Worm (Caenorhabditis elegans) whole organism, L1 larva: ENCODE measurements around the gene col-174.

Source experiments
- C04F5.9 ChIP-seq: sonication (generic microtip); optimal IDR thresholded peaks from 2 replicates; lab custom pipeline; 2016; ENCODE audit warnings: missing genetic modification characterization, missing compliant biosample characterization
- C16A3.4 ChIP-seq: fragments of 150-350 bp; optimal IDR thresholded peaks from 2 replicates; lab custom pipeline; 2014; ENCODE audit warnings: missing biosample characterization, missing genetic modification characterization
- F16B12.6 ChIP-seq: fragments of 150-350 bp; optimal IDR thresholded peaks from 2 replicates; lab custom pipeline; 2014; ENCODE audit warnings: missing biosample characterization, missing genetic modification characterization
- aha-1 ChIP-seq: fragments of 150-350 bp; optimal IDR thresholded peaks from 2 replicates; lab custom pipeline; 2014; ENCODE audit warnings: missing biosample characterization, missing genetic modification characterization
- aly-2 ChIP-seq: fragments of 150-350 bp; optimal IDR thresholded peaks from 2 replicates; lab custom pipeline; 2014; ENCODE audit warnings: missing biosample characterization, missing genetic modification characterization
- ama-1 ChIP-seq: fragments of 150-350 bp; optimal IDR thresholded peaks from 2 replicates; lab custom pipeline; 2014
- blmp-1 ChIP-seq: fragments of 150-350 bp; optimal IDR thresholded peaks from 2 replicates; lab custom pipeline; 2014; ENCODE audit warnings: missing biosample characterization, missing genetic modification characterization
- ceh-63 ChIP-seq: fragments of 200-800 bp; sonication (Bioruptor generic); optimal IDR thresholded peaks from 2 replicates; lab custom pipeline; 2018; ENCODE audit warnings: mild to moderate bottlenecking, missing genetic modification characterization, missing compliant biosample characterization
- ceh-82 ChIP-seq, 3 experiments: fragments of 150-350 bp in 1 of 3; sonication (generic microtip) in 2 of 3; optimal IDR thresholded peaks; 2 replicates each; lab custom pipeline; 2014 to 2017; ENCODE audit warnings: missing biosample characterization in 3 of 3, missing genetic modification characterization in 3 of 3
- ceh-88 ChIP-seq: fragments of 200-800 bp; sonication (Bioruptor generic); IDR thresholded peaks from 2 replicates; pipeline ENCODE4 v1.3.6; 2022; ENCODE audit warnings: missing genetic modification characterization, missing compliant biosample characterization
- ces-1 ChIP-seq: fragments of 150-350 bp; optimal IDR thresholded peaks from 2 replicates; lab custom pipeline; 2014; ENCODE audit warnings: missing biosample characterization, missing genetic modification reagents, missing genetic modification characterization
- dsc-1 ChIP-seq: sonication (generic microtip); optimal IDR thresholded peaks from 2 replicates; lab custom pipeline; 2016; ENCODE audit warnings: mild to moderate bottlenecking, missing genetic modification characterization, missing compliant biosample characterization
- efl-1 ChIP-seq, 4 experiments: fragments of 150-350 bp; optimal IDR thresholded peaks in 3 of 4; peaks in 1 of 4; 1 replicate in 1 of 4; 2 replicates in 3 of 4; lab custom pipeline; 2014; ENCODE audit warnings: missing biosample characterization in 2 of 4, missing genetic modification characterization in 2 of 4, missing genetic modification reagents in 2 of 4
- egl-13 ChIP-seq: sonication (generic microtip); optimal IDR thresholded peaks from 2 replicates; lab custom pipeline; 2016; ENCODE audit warnings: missing genotype, missing genetic modification reagents, missing genetic modification characterization, missing compliant biosample characterization
- egl-27 ChIP-seq, 2 experiments: fragments of 150-350 bp in 1 of 2; sonication (generic microtip); optimal IDR thresholded peaks; 3 replicates each; lab custom pipeline; 2017 to 2018; ENCODE audit warnings: missing biosample characterization in 2 of 2, missing genetic modification characterization in 2 of 2, missing genetic modification reagents in 2 of 2
- elt-3 ChIP-seq, 6 experiments: fragments of 150-350 bp in 1 of 6; sonication (generic microtip); optimal IDR thresholded peaks; 2 replicates each; lab custom pipeline; 2017 to 2018; ENCODE audit warnings: missing biosample characterization in 6 of 6, missing genetic modification characterization in 6 of 6, inconsistent platforms in 1 of 6
- ets-5 ChIP-seq: fragments of 200-800 bp; sonication (Bioruptor generic); IDR thresholded peaks from 2 replicates; pipeline ENCODE4 v1.3.6; 2022; ENCODE audit warnings: missing genetic modification characterization, missing compliant biosample characterization
- fkh-10 ChIP-seq: sonication (generic microtip); optimal IDR thresholded peaks from 2 replicates; lab custom pipeline; 2017; ENCODE audit warnings: missing biosample characterization, missing genetic modification reagents, missing genetic modification characterization
- fkh-8 ChIP-seq: sonication (generic microtip); optimal IDR thresholded peaks from 2 replicates; lab custom pipeline; 2016; ENCODE audit warnings: mild to moderate bottlenecking, missing genetic modification characterization, missing compliant biosample characterization
- grh-1 ChIP-seq: fragments of 200-800 bp; sonication (Bioruptor generic); IDR thresholded peaks from 2 replicates; pipeline ENCODE4 v1.3.6; 2022; ENCODE audit warnings: missing genetic modification reagents, missing genetic modification characterization, missing compliant biosample characterization
- hpl-2 ChIP-seq: fragments of 150-350 bp; optimal IDR thresholded peaks from 2 replicates; lab custom pipeline; 2014; ENCODE audit warnings: missing biosample characterization, missing genetic modification reagents, missing genetic modification characterization
- irx-1 ChIP-seq: sonication (generic microtip); optimal IDR thresholded peaks from 2 replicates; lab custom pipeline; 2016; ENCODE audit warnings: missing genetic modification characterization, missing compliant biosample characterization
- isw-1 ChIP-seq: fragments of 200-800 bp; sonication (Bioruptor generic); IDR thresholded peaks from 2 replicates; pipeline ENCODE4 v1.3.6; 2022; ENCODE audit warnings: missing genetic modification characterization, missing compliant biosample characterization
- lin-13 ChIP-seq: fragments of 150-350 bp; optimal IDR thresholded peaks from 2 replicates; lab custom pipeline; 2014; ENCODE audit warnings: missing biosample characterization, missing genetic modification reagents, missing genetic modification characterization
- lin-14 ChIP-seq: fragments of 200-800 bp; sonication (Bioruptor generic); optimal IDR thresholded peaks from 2 replicates; lab custom pipeline; 2018; ENCODE audit warnings: mild to moderate bottlenecking, missing genetic modification characterization, moderate library complexity, missing compliant biosample characterization
- lin-35 ChIP-seq, 2 experiments: fragments of 150-350 bp; optimal IDR thresholded peaks; 2 replicates each; lab custom pipeline; 2014; ENCODE audit warnings: missing biosample characterization in 2 of 2, missing genetic modification characterization in 2 of 2, missing genetic modification reagents in 2 of 2
- lin-39 ChIP-seq: fragments of 150-350 bp; optimal IDR thresholded peaks from 2 replicates; lab custom pipeline; 2014; ENCODE audit warnings: missing biosample characterization, missing genetic modification reagents, missing genetic modification characterization
- mab-9 ChIP-seq: fragments of 200-800 bp; sonication (Bioruptor generic); IDR thresholded peaks from 2 replicates; pipeline ENCODE4 v1.3.6; 2022; ENCODE audit warnings: missing genetic modification reagents, missing genetic modification characterization, missing compliant biosample characterization
- mef-2 ChIP-seq: fragments of 150-350 bp; optimal IDR thresholded peaks from 2 replicates; lab custom pipeline; 2014; ENCODE audit warnings: missing biosample characterization, missing genetic modification characterization
- nhr-12 ChIP-seq: sonication (generic microtip); optimal IDR thresholded peaks from 2 replicates; lab custom pipeline; 2017; ENCODE audit warnings: missing biosample characterization, missing genetic modification characterization
- nhr-19 ChIP-seq: fragments of 200-800 bp; sonication (Bioruptor generic); conservative IDR thresholded peaks from 2 replicates; pipeline ENCODE4 v1.3.6; 2022; ENCODE audit warnings: missing genetic modification characterization, missing compliant biosample characterization
- nhr-20 ChIP-seq: sonication (generic microtip); optimal IDR thresholded peaks from 2 replicates; lab custom pipeline; 2016; ENCODE audit warnings: mild to moderate bottlenecking, missing genetic modification characterization, missing compliant biosample characterization
- nhr-47 ChIP-seq: sonication (generic microtip); optimal IDR thresholded peaks from 2 replicates; lab custom pipeline; 2016; ENCODE audit warnings: mild to moderate bottlenecking, missing genetic modification characterization, moderate library complexity, missing compliant biosample characterization
- nhr-71 ChIP-seq: sonication (generic microtip); optimal IDR thresholded peaks from 2 replicates; lab custom pipeline; 2016; ENCODE audit warnings: mild to moderate bottlenecking, missing genetic modification characterization, moderate library complexity, missing compliant biosample characterization
- nhr-76 ChIP-seq: sonication (generic microtip); optimal IDR thresholded peaks from 2 replicates; lab custom pipeline; 2017; ENCODE audit warnings: missing biosample characterization, missing genetic modification characterization
- nhr-77 ChIP-seq: fragments of 150-350 bp; optimal IDR thresholded peaks from 2 replicates; lab custom pipeline; 2014; ENCODE audit warnings: missing biosample characterization, missing genetic modification characterization
- nhr-85 ChIP-seq: sonication (generic microtip); peaks from one replicate; lab custom pipeline; 2016; ENCODE audit warnings: missing genetic modification characterization, inconsistent platforms, missing compliant biosample characterization
- nhr-90 ChIP-seq: sonication (generic microtip); optimal IDR thresholded peaks from 2 replicates; lab custom pipeline; 2016; ENCODE audit warnings: mild to moderate bottlenecking, missing genetic modification characterization, missing compliant biosample characterization; ENCODE audit not compliant: poor library complexity
- rnt-1 ChIP-seq: sonication (generic microtip); optimal IDR thresholded peaks from 2 replicates; lab custom pipeline; 2016; ENCODE audit warnings: mild to moderate bottlenecking, missing genetic modification characterization, moderate library complexity, missing compliant biosample characterization
- skn-1 ChIP-seq: fragments of 150-350 bp; optimal IDR thresholded peaks from 2 replicates; lab custom pipeline; 2014; ENCODE audit warnings: missing biosample characterization, missing genetic modification characterization
- snu-23 ChIP-seq: sonication (generic microtip); optimal IDR thresholded peaks from 2 replicates; lab custom pipeline; 2016; ENCODE audit warnings: missing genetic modification characterization, missing compliant biosample characterization
- sox-4 ChIP-seq: sonication (generic microtip); optimal IDR thresholded peaks from 2 replicates; lab custom pipeline; 2016; ENCODE audit warnings: missing genetic modification characterization, missing compliant biosample characterization
- tbx-2 ChIP-seq: sonication (generic microtip); optimal IDR thresholded peaks from 2 replicates; lab custom pipeline; 2016; ENCODE audit warnings: missing genetic modification characterization, missing compliant biosample characterization
- tlp-1 ChIP-seq: fragments of 150-350 bp; optimal IDR thresholded peaks from 2 replicates; lab custom pipeline; 2014; ENCODE audit warnings: missing biosample characterization, missing genetic modification characterization
- unc-30 ChIP-seq: sonication (generic microtip); optimal IDR thresholded peaks from 2 replicates; lab custom pipeline; 2017; ENCODE audit warnings: missing biosample characterization, missing genetic modification characterization
- unc-98 ChIP-seq: fragments of 200-800 bp; sonication (Bioruptor generic); IDR thresholded peaks from 2 replicates; pipeline ENCODE4 v1.3.6; 2022; ENCODE audit warnings: missing genetic modification characterization, missing compliant biosample characterization
- zip-4 ChIP-seq: fragments of 200-800 bp; sonication (Bioruptor generic); optimal IDR thresholded peaks from 2 replicates; lab custom pipeline; 2018; ENCODE audit warnings: mild to moderate bottlenecking, missing genetic modification characterization, moderate library complexity, missing compliant biosample characterization
- ztf-11 ChIP-seq, 2 experiments: sonication (generic microtip); optimal IDR thresholded peaks; 2 replicates each; lab custom pipeline; 2016 to 2017; ENCODE audit warnings: missing genetic modification characterization in 2 of 2, missing biosample characterization in 1 of 2, missing compliant biosample characterization in 1 of 2

Gene col-174

DNA sequence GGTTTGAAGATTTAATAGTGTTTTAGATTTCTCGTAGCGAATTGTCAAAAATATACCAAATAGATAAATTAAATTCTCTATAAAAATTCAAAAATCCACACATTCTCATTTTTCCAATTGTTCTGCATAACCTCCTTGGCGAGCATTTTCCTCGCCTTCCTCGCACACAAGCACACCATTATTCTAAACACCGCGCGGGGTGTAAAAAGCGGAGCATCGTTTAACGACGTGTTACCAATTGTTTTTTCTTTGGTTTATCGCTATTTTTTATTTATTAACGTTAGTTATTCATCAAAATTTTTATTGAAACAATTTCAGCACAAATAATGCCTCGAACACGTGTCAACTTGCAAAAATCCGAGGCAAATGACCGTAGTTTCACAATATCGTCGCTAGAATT, 18.4 kb downstream of the col-174 start, which contains the start of gene vps-52 (continued):
- no peak for TF ChIP-seq zip-4 (GFP tag; lab: Kevin White, UChicago)
- TF ChIP-seq egl-13 (tag; lab: Kevin White, UChicago), result no peak
- TF ChIP-seq nhr-47 (tag; lab: Kevin White, UChicago), result no peak
- no peak for TF ChIP-seq ceh-88
- TF ChIP-seq nhr-77, result no peak
- TF ChIP-seq C16A3.4, result peak; percentile 15
- no peak for TF ChIP-seq elt-3 (tag; optimal IDR thresholded peaks at IDR 0.05; lab: Kevin White, UChicago)
- no peak for TF ChIP-seq nhr-12 (tag; lab: Kevin White, UChicago)
- no peak for TF ChIP-seq nhr-20
- no peak for TF ChIP-seq lin-39
- no peak for TF ChIP-seq hpl-2

ce11 chrX:7568684-7569289, 22.2 kb downstream of the col-174 start:
- TF ChIP-seq fkh-8 (tag; lab: Kevin White, UChicago) (no peak), blmp-1 (peak; percentile 24), nhr-12 (tag; lab: Kevin White, UChicago) (no peak), sox-4 (tag; lab: Kevin White, UChicago) (no peak), ceh-82 (tag; optimal IDR thresholded peaks at IDR 0.05; lab: Kevin White, UChicago) (no peak), nhr-47 (tag; lab: Kevin White, UChicago) (peak; percentile 5), lin-14 (GFP tag; lab: Kevin White, UChicago) (peak; percentile 61), lin-13 (GFP tag; lab: Kevin White, UChicago) (no peak), snu-23 (GFP tag; lab: Kevin White, UChicago) (peak; percentile 36), rnt-1 (no peak), elt-3 (tag; optimal IDR thresholded peaks at IDR 0.05; lab: Kevin White, UChicago) (peak in 3 of 6 experiments; percentile 46 to 57 (median 55)), F16B12.6 (tag; lab: Kevin White, UChicago) (no peak), tbx-2 (tag; lab: Kevin White, UChicago) (peak; percentile 5), nhr-90 (peak; percentile 44), nhr-71 (peak; percentile 61), grh-1 (GFP tag; lab: Robert Waterston, UW) (peak; percentile 66), efl-1 (optimal IDR thresholded peaks at IDR 0.05; lab: Kevin White, UChicago) (no peak), efl-1 (GFP tag; optimal IDR thresholded peaks at IDR 0.05 in 1 of 2; lab: Kevin White, UChicago) (peak in 1 of 2 experiments; percentile 50), aha-1 (no peak), nhr-19 (GFP tag; lab: Robert Waterston, UW) (peak; percentile 49), nhr-85 (peak; percentile 68), isw-1 (no peak), unc-98 (GFP tag; lab: Robert Waterston, UW) (no peak), nhr-20 (peak; percentile 64)

DNA sequence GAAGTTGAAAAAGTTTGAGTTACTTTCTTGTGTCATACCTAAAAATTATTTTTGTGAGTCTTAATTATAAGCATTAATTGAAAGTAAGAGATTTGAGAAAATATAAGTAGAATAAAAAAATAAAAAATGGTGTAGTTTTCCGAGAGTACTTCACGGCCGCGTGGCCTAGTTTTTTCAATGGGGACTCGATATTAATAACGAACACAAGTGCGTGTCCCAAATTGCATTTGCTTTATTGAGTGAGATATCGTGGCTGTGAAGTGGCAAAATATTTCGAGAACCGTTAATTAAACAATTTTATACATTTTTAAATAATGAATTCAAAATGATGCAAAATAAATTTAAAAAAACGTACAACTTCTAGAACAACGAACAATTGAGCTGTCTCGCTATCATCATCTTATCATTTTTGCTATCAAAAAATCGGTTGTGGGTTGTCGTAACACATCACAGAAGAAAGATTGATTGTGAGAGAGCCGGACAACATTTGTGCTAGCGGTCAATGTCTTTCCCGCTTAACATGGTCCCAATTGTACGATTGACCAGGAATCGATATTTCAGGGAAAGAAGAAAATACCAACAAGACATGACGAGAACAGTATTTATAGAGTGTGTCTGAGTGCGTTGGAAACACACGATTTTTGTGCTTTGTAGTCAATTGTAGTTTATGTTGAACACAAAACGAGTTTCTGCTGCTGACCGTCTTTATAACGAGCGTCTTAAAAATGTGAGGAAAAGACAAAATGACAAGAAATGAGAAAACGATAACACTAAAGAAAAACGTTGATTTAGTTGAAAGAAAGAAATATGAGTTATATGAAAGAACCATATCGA, 23.3 kb downstream of the col-174 start, which contains the start of gene apy-1:
Gene apy-1 (minus strand): TSS at position 38 of the 834 bp plus-strand sequence.
- TF ChIP-seq mef-2 (tag; lab: Kevin White, UChicago) (no peak), lin-13 (GFP tag; lab: Kevin White, UChicago) (no peak), dsc-1 (tag; lab: Kevin White, UChicago) (peak; percentile 40), egl-27 (tag; optimal IDR thresholded peaks at IDR 0.05; lab: Kevin White, UChicago) (no peak), unc-30 (tag; lab: Kevin White, UChicago) (no peak), hpl-2 (no peak), lin-39 (no peak), fkh-10 (no peak), lin-35 (GFP tag; optimal IDR thresholded peaks at IDR 0.05; lab: Kevin White, UChicago) (peak in 1 of 2 experiments; percentile 48), ets-5 (GFP tag; lab: Robert Waterston, UW) (no peak), egl-13 (tag; lab: Kevin White, UChicago) (peak; percentile 66), ceh-63 (no peak), nhr-76 (no peak), tbx-2 (tag; lab: Kevin White, UChicago) (peak; percentile 62), mab-9 (GFP tag; lab: Robert Waterston, UW) (no peak), ces-1 (GFP tag; lab: Kevin White, UChicago) (no peak), ama-1 (no peak), ztf-11 (tag; optimal IDR thresholded peaks at IDR 0.05; lab: Kevin White, UChicago) (peak in 1 of 2 experiments; percentile 71), irx-1 (tag; lab: Kevin White, UChicago) (peak; percentile 59), tlp-1 (no peak), C04F5.9 (tag; lab: Kevin White, UChicago) (peak; percentile 23), nhr-85 (peak; percentile 87), aly-2 (tag; lab: Kevin White, UChicago) (no peak), C16A3.4 (no peak), skn-1 (tag; lab: Kevin White, UChicago) (no peak)
